Fruit fly (Drosophila melanogaster) whole organism, wandering third instar larva: Measurements from ENCODE around the gene Fum4.

Experiments
- Abd-B ChIP-seq: fragments of >200 bp; optimal IDR thresholded peaks from 2 replicates; lab custom pipeline; 2017; ENCODE audit warnings: missing biosample characterization, missing genetic modification characterization
- CG32264 ChIP-seq: fragments of 200-800 bp; sonication (Bioruptor generic); optimal IDR thresholded peaks from 2 replicates; lab custom pipeline; 2016; ENCODE audit warnings: missing biosample characterization, missing genetic modification characterization
- CG9705 ChIP-seq: fragments of 200-800 bp; sonication (Bioruptor generic); optimal IDR thresholded peaks from 2 replicates; lab custom pipeline; 2018; ENCODE audit warnings: missing biosample characterization, mild to moderate bottlenecking, missing genetic modification characterization
- CrebA ChIP-seq: fragments of 200-800 bp; sonication (Bioruptor generic); optimal IDR thresholded peaks from 2 replicates; lab custom pipeline; 2016; ENCODE audit warnings: missing biosample characterization, mild to moderate bottlenecking, missing genetic modification characterization, borderline replicate concordance
- Dfd ChIP-seq: fragments of >200 bp; optimal IDR thresholded peaks from 2 replicates; lab custom pipeline; 2017; ENCODE audit warnings: missing biosample characterization, missing genetic modification characterization
- Dif ChIP-seq: fragments of 200-275, 200-300 bp; sonication (Bioruptor generic); optimal IDR thresholded peaks from 2 replicates; lab custom pipeline; 2018; ENCODE audit warnings: missing biosample characterization, missing genetic modification characterization; ENCODE audit not compliant: partially characterized antibody
- GATAd ChIP-seq: sonication (Bioruptor generic); optimal IDR thresholded peaks from 2 replicates; lab custom pipeline; 2016; ENCODE audit warnings: missing biosample characterization, missing genetic modification characterization
- HLH106 ChIP-seq: fragments of 200-800 bp; optimal IDR thresholded peaks from 3 replicates; lab custom pipeline; 2019; ENCODE audit warnings: missing biosample characterization, mild to moderate bottlenecking, missing genetic modification characterization, moderate library complexity
- Hnf4 ChIP-seq: fragments of 200-800 bp; sonication (Bioruptor generic); optimal IDR thresholded peaks from 2 replicates; lab custom pipeline; 2016; ENCODE audit warnings: missing biosample characterization, mild to moderate bottlenecking, missing genetic modification characterization
- Hr78 ChIP-seq: fragments of >200 bp; optimal IDR thresholded peaks from 2 replicates; lab custom pipeline; 2017; ENCODE audit warnings: missing biosample characterization, missing genetic modification characterization
- Hr83 ChIP-seq: fragments of 200-300 bp; sonication (Bioruptor generic); optimal IDR thresholded peaks from 2 replicates; lab custom pipeline; 2016; ENCODE audit warnings: missing biosample characterization, mild to moderate bottlenecking, missing genetic modification characterization, moderate library complexity; ENCODE audit not compliant: poor library complexity, severe bottlenecking
- Jra ChIP-seq: sonication (Bioruptor generic); optimal IDR thresholded peaks from 2 replicates; lab custom pipeline; 2016; ENCODE audit warnings: missing biosample characterization, missing genetic modification characterization
- Mio ChIP-seq: sonication (Bioruptor generic); optimal IDR thresholded peaks from 2 replicates; lab custom pipeline; 2016; ENCODE audit warnings: missing biosample characterization, missing genetic modification characterization
- Myc ChIP-seq: fragments of >200 bp; optimal IDR thresholded peaks from 2 replicates; lab custom pipeline; 2017
- N ChIP-seq: fragments of >200 bp; optimal IDR thresholded peaks from 2 replicates; lab custom pipeline; 2018; ENCODE audit warnings: missing biosample characterization, missing external identifiers, missing genetic modification characterization
- OdsH ChIP-seq: fragments of 200-800 bp; sonication (Bioruptor generic); optimal IDR thresholded peaks from 2 replicates; lab custom pipeline; 2016; ENCODE audit warnings: missing biosample characterization, mild to moderate bottlenecking, missing genetic modification characterization
- Rel ChIP-seq, 2 experiments: fragments of 200-800 bp; sonication (Bioruptor generic) in 1 of 2; optimal IDR thresholded peaks; 2 replicates in 1 of 2; 3 replicates in 1 of 2; lab custom pipeline; 2016 to 2019; ENCODE audit warnings: mild to moderate bottlenecking in 2 of 2, missing biosample characterization in 2 of 2, missing genetic modification characterization in 2 of 2, moderate library complexity in 1 of 2
- Sp1 ChIP-seq: fragments of 200-800 bp; sonication (Bioruptor generic); optimal IDR thresholded peaks from 3 replicates; lab custom pipeline; 2019; ENCODE audit warnings: missing biosample characterization, mild to moderate bottlenecking, missing genetic modification characterization, moderate library complexity
- Vsx2 ChIP-seq: fragments of 200-300, 225-300 bp; sonication (Bioruptor generic); optimal IDR thresholded peaks from 2 replicates; lab custom pipeline; 2018; ENCODE audit warnings: missing biosample characterization, missing genetic modification characterization; ENCODE audit not compliant: partially characterized antibody
- br ChIP-seq: fragments of 200-800 bp; sonication (Bioruptor generic); optimal IDR thresholded peaks from 2 replicates; lab custom pipeline; 2016; ENCODE audit warnings: missing biosample characterization, missing genetic modification characterization
- brk ChIP-seq: fragments of 200-800 bp; sonication (Bioruptor generic); optimal IDR thresholded peaks from 2 replicates; lab custom pipeline; 2016; ENCODE audit warnings: missing biosample characterization, mild to moderate bottlenecking, missing genetic modification characterization
- dl ChIP-seq, 2 experiments: fragments of 175-275, 200-275 bp in 1 of 2; fragments of 200-275 bp in 1 of 2; sonication (Bioruptor generic); optimal IDR thresholded peaks; lab custom pipeline; 2018; ENCODE audit warnings: mild to moderate bottlenecking in 2 of 2, missing biosample characterization in 2 of 2, missing genetic modification characterization in 2 of 2, moderate library complexity in 2 of 2; ENCODE audit not compliant: partially characterized antibody in 2 of 2, insufficient read depth in 1 of 2
- dmrt93B ChIP-seq: fragments of 200-800 bp; sonication (Bioruptor generic); optimal IDR thresholded peaks from 2 replicates; lab custom pipeline; 2018; ENCODE audit warnings: missing biosample characterization, mild to moderate bottlenecking, missing genetic modification characterization
- dsf ChIP-seq: sonication (Bioruptor generic); optimal IDR thresholded peaks from 2 replicates; lab custom pipeline; 2016; ENCODE audit warnings: missing biosample characterization, missing genetic modification characterization, borderline replicate concordance
- ey ChIP-seq: fragments of 200-800 bp; sonication (Bioruptor generic); optimal IDR thresholded peaks from 2 replicates; lab custom pipeline; 2016; ENCODE audit warnings: missing biosample characterization, missing genetic modification characterization
- foxo ChIP-seq, 2 experiments: fragments of 200-800 bp; sonication (Bioruptor generic); optimal IDR thresholded peaks; 2 replicates in 1 of 2; 3 replicates in 1 of 2; lab custom pipeline; 2016 to 2017; ENCODE audit warnings: missing biosample characterization in 2 of 2, missing genetic modification characterization in 2 of 2
- fru ChIP-seq: fragments of 200-800 bp; sonication (Bioruptor generic); optimal IDR thresholded peaks from 3 replicates; lab custom pipeline; 2016; ENCODE audit warnings: missing biosample characterization, mild to moderate bottlenecking, missing genetic modification characterization
- h ChIP-seq: fragments of 200-800 bp; sonication (Bioruptor generic); optimal IDR thresholded peaks from 3 replicates; lab custom pipeline; 2016; ENCODE audit warnings: missing biosample characterization, mild to moderate bottlenecking, missing genetic modification characterization
- jim ChIP-seq: fragments of 175-275, 200-325 bp; sonication (Bioruptor generic); optimal IDR thresholded peaks from 2 replicates; lab custom pipeline; 2016; ENCODE audit warnings: missing biosample characterization, mild to moderate bottlenecking, missing genetic modification characterization
- lola ChIP-seq: fragments of >200 bp; optimal IDR thresholded peaks from 2 replicates; lab custom pipeline; 2017; ENCODE audit warnings: missing biosample characterization, missing genetic modification characterization
- pan ChIP-seq: fragments of >200 bp; optimal IDR thresholded peaks from 2 replicates; lab custom pipeline; 2017
- psq ChIP-seq: fragments of 200-800 bp; sonication (Bioruptor generic); optimal IDR thresholded peaks from 3 replicates; lab custom pipeline; 2017; ENCODE audit warnings: missing biosample characterization, mild to moderate bottlenecking, missing genetic modification characterization, moderate library complexity
- rgr ChIP-seq: fragments of 200-800 bp; sonication (Bioruptor generic); optimal IDR thresholded peaks from 3 replicates; lab custom pipeline; 2016; ENCODE audit warnings: missing biosample characterization, mild to moderate bottlenecking, missing genetic modification characterization
- sage ChIP-seq: fragments of 200-800 bp; sonication (Bioruptor generic); optimal IDR thresholded peaks from 2 replicates; lab custom pipeline; 2016; ENCODE audit warnings: missing biosample characterization, mild to moderate bottlenecking, missing genetic modification characterization
- sv ChIP-seq: fragments of 200-800 bp; sonication (Bioruptor generic); optimal IDR thresholded peaks from 3 replicates; lab custom pipeline; 2016; ENCODE audit warnings: missing biosample characterization, missing genetic modification characterization
- tai ChIP-seq: sonication (Bioruptor generic); optimal IDR thresholded peaks from 2 replicates; lab custom pipeline; 2016; ENCODE audit warnings: missing biosample characterization, missing genetic modification characterization
- usp ChIP-seq: fragments of >200 bp; optimal IDR thresholded peaks from 2 replicates; lab custom pipeline; 2017; ENCODE audit warnings: missing biosample characterization, missing genetic modification characterization
- woc ChIP-seq: sonication (Bioruptor generic); optimal IDR thresholded peaks from 2 replicates; lab custom pipeline; 2016; ENCODE audit warnings: missing biosample characterization, mild to moderate bottlenecking, missing genetic modification characterization

The Fum4 gene

DNA sequence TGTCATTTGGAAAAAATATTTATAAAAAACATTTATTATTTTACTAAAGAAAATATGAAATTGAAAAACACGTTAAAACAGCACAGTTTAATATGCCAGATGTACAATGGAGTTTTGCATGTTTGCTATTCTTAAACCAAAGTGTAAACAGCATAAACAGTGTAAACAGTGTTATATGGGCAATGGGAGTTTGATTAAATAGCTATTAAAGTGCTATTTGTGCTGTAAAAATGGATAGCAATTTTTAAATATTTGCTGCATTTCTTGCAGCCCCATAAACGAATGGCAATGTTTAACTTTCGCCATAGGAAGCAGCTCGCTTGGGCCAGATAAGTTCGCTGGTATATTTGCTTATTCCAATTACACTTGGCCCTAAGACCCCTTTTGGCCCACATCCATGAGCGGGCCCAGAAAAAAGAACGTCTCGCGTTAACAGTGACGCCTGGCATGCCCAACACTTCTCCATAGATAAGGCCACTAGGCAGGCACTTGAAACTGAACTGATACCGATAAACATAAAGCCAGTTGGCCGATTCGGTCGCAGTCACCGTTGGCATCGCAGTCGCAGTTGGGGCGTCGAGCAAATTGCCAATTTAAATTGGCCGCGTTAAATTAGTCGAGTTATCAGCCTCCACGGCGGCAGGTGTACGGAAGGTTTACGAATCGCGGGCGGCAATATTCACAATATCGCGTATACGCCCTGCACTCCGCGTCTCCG lies 46.9 kb downstream of the Fum4 start, which contains the start of gene CG4839:
Gene CG4839, plus strand, starts transcription at position 541 of the 718 bp plus-strand sequence.
- TF ChIP-seq CG9705 (no peak), rgr (GFP tag; lab: Kevin White, UChicago) (peak; percentile 43), Mio (no peak), ey (GFP tag; lab: Kevin White, UChicago) (peak; percentile 30), fru (GFP tag; lab: Kevin White, UChicago) (peak; percentile 29), Dfd (GFP tag; lab: Kevin White, UChicago) (no peak), Rel (GFP tag; optimal IDR thresholded peaks at IDR 0.05; lab: Kevin White, UChicago) (no peak), Rel (tag; optimal IDR thresholded peaks at IDR 0.05; lab: Kevin White, UChicago) (peak; percentile 1), Hr78 (GFP tag; lab: Kevin White, UChicago) (no peak), OdsH (no peak), sage (no peak), Vsx2 (no peak), pan (lab: Kevin White, UChicago) (no peak), dmrt93B (no peak), N (GFP tag; lab: Kevin White, UChicago) (no peak), Dif (GFP tag; lab: Kevin White, UChicago) (no peak), GATAd (GFP tag; lab: Kevin White, UChicago) (no peak), dl (GFP tag; optimal IDR thresholded peaks at IDR 0.05; lab: Kevin White, UChicago; ENCODE audit: insufficient read depth in 1 of 2, partially characterized antibody in 2 of 2) (no peak), HLH106 (tag; lab: Kevin White, UChicago) (peak; percentile 25), tai (GFP tag; lab: Kevin White, UChicago) (no peak), foxo (GFP tag; optimal IDR thresholded peaks at IDR 0.05; lab: Kevin White, UChicago) (peak in 1 of 2 experiments; percentile 52), Hnf4 (GFP tag; lab: Kevin White, UChicago) (no peak), CrebA (no peak), brk (GFP tag; lab: Kevin White, UChicago) (no peak), Hr83 (no peak), lola (GFP tag; lab: Kevin White, UChicago) (no peak), Sp1 (GFP tag; lab: Kevin White, UChicago) (no peak), Myc (no peak), CG32264 (no peak), Abd-B (GFP tag; lab: Kevin White, UChicago) (no peak), psq (no peak), Jra (GFP tag; lab: Kevin White, UChicago) (no peak), dsf (GFP tag; lab: Kevin White, UChicago) (no peak), h (GFP tag; lab: Kevin White, UChicago) (peak; percentile 58), woc (no peak), jim (GFP tag; lab: Kevin White, UChicago) (no peak), usp (GFP tag; lab: Kevin White, UChicago) (no peak), sv (no peak), br (GFP tag; lab: Kevin White, UChicago) (peak; percentile 61)

DNA sequence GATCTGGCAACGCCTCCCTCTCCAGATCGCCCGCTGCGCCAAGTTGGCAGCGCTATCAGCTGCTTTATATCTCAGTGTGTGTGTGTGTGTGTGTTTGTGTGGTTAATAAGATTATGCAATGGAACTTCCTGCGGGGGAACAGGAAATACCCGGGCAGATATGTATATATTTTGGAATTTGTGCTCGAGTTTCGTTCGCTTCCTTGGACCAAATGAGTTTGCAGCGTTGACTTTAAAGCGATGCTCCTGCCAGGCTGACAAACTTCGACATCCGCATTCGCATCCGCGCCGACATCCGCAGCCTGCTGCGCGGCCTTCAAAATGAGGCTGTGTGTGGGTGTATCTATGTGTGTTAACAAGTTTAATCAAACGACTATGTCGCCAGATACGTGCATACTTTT lies 48.0 kb downstream of the Fum4 start:
- peak; percentile 36 for TF ChIP-seq Myc
- TF ChIP-seq sv, result no peak
- TF ChIP-seq dmrt93B, result peak; percentile 28
- TF ChIP-seq, all 38 proteins: peak for 2
